Fruit fly (Drosophila melanogaster) whole organism, wandering third instar larva: ENCODE data around the gene CG10591.

ENCODE experiments used
- HLH106 ChIP-seq: fragments of 200-800 bp; optimal IDR thresholded peaks from 3 replicates; lab custom pipeline; 2019; ENCODE audit warnings: missing biosample characterization, mild to moderate bottlenecking, missing genetic modification characterization, moderate library complexity
- ey ChIP-seq: fragments of 200-800 bp; sonication (Bioruptor generic); optimal IDR thresholded peaks from 2 replicates; lab custom pipeline; 2016; ENCODE audit warnings: missing biosample characterization, missing genetic modification characterization

dm6 chr3L:5608128-5608527 lies 8.6 kb upstream of the CG10591 start, which contains the start of gene Eaf6:
- TF ChIP-seq HLH106 (tag; lab: Kevin White, UChicago) = no peak
- no peak for TF ChIP-seq ey
